Fruit fly (Drosophila melanogaster): ENCODE measurements around the gene CG8086.

Gene CG8086

dm6 chr2L:8257401-8258266, at the start of gene CG8086:
Gene CG8086, minus strand, starts transcription at chr2L:8257502.
- TF ChIP-seq gro (GFP tag; optimal IDR thresholded peaks at IDR 0.05) (no peak), amos (GFP tag; IDR thresholded peaks at IDR 0.05; ENCODE audit: partially characterized antibody) (no peak), CG6791 (GFP tag; IDR thresholded peaks at IDR 0.05; ENCODE audit: partially characterized antibody) (peak; percentile 53; the same call in 2 of the 3 replicates), Bgb (GFP tag; IDR thresholded peaks at IDR 0.05; ENCODE audit: partially characterized antibody) (peak; percentile 9; the same call in 1 of the 2 replicates), CG12219 (GFP tag; optimal IDR thresholded peaks at IDR 0.05) (no peak), CG12659 (GFP tag; optimal IDR thresholded peaks at IDR 0.05) (no peak), CG12155 (GFP tag; optimal IDR thresholded peaks at IDR 0.05) (no peak), CG18476 (GFP tag; optimal IDR thresholded peaks at IDR 0.05) (no peak), fd102C (GFP tag; optimal IDR thresholded peaks at IDR 0.05) (no peak), fru (optimal IDR thresholded peaks at IDR 0.05) (no peak), CG9437 (GFP tag; optimal IDR thresholded peaks at IDR 0.05) (peak; percentile 99), gt (GFP tag; IDR thresholded peaks at IDR 0.05) (no peak), CG12769 (tag; optimal IDR thresholded peaks at IDR 0.05) (peak; percentile 15), Jarid2 (GFP tag; optimal IDR thresholded peaks at IDR 0.05) (peak; percentile 24), CG32532 (GFP tag; IDR thresholded peaks at IDR 0.05) (0 out of 2 replicates have a peak, but pooled peaks have one; percentile 11), HLH54F (GFP tag; optimal IDR thresholded peaks at IDR 0.05) (no peak), cad (GFP tag; optimal IDR thresholded peaks at IDR 0.05) (no peak), B-H2 (GFP tag; optimal IDR thresholded peaks at IDR 0.05) (peak; percentile 0), sens (GFP tag) (peak; percentile 43), chm (GFP tag; IDR thresholded peaks at IDR 0.05) (no peak), CG11695 (GFP tag; IDR thresholded peaks at IDR 0.05) (0 out of 3 replicates have a peak, but pooled peaks have one; percentile 2), Deaf1 (tag; optimal IDR thresholded peaks at IDR 0.05) (peak; percentile 5), chinmo (GFP tag; IDR thresholded peaks at IDR 0.05; ENCODE audit: partially characterized antibody) (peak; percentile 60; the same call in 2 of the 4 replicates), Pdp1 (GFP tag; optimal IDR thresholded peaks at IDR 0.05) (peak in 1 of 2 experiments; percentile 92), Med (GFP tag) (peak; percentile 71), Rfx (GFP tag; IDR thresholded peaks at IDR 0.05) (peak; percentile 11; the same call in 1 of the 2 replicates), eve (GFP tag; optimal IDR thresholded peaks at IDR 0.05) (no peak)

- peak; percentile 14 for TF ChIP-seq stwl (tag; optimal IDR thresholded peaks at IDR 0.05)
- no peak for TF ChIP-seq Hr51 (GFP tag; optimal IDR thresholded peaks at IDR 0.05)
- TF ChIP-seq E2f2 (GFP tag; IDR thresholded peaks at IDR 0.05) = peak; percentile 93
- peak; percentile 78 for TF ChIP-seq nerfin-2 (GFP tag; IDR thresholded peaks at IDR 0.05; ENCODE audit: partially characterized antibody)
- no peak for TF ChIP-seq Dip3 (GFP tag; optimal IDR thresholded peaks at IDR 0.05)
- TF ChIP-seq ERR (GFP tag; optimal IDR thresholded peaks at IDR 0.05) = no peak
- TF ChIP-seq CG13287 (GFP tag; IDR thresholded peaks at IDR 0.05; ENCODE audit: partially characterized antibody) = peak; percentile 95
- TF ChIP-seq Jarid2 (GFP tag; optimal IDR thresholded peaks at IDR 0.05) = no peak
- TF ChIP-seq CG13296 (GFP tag; optimal IDR thresholded peaks at IDR 0.05) = no peak
- no peak for TF ChIP-seq CG7745 (tag; optimal IDR thresholded peaks at IDR 0.05)
- peak; percentile 92 for TF ChIP-seq zen2 (GFP tag; IDR thresholded peaks at IDR 0.05; ENCODE audit: partially characterized antibody)
- TF ChIP-seq Med (GFP tag) = peak; percentile 57
- peak; percentile 88 for TF ChIP-seq amos (GFP tag; IDR thresholded peaks at IDR 0.05; ENCODE audit: partially characterized antibody)
- TF ChIP-seq pzg (GFP tag; optimal IDR thresholded peaks at IDR 0.05) = peak; percentile 47
- no peak for TF ChIP-seq CG12769 (tag; optimal IDR thresholded peaks at IDR 0.05)
- TF ChIP-seq her (GFP tag; optimal IDR thresholded peaks at IDR 0.05) = no peak
- TF ChIP-seq HLH4C (GFP tag; IDR thresholded peaks at IDR 0.05; ENCODE audit: partially characterized antibody) = peak; percentile 78
- no peak for TF ChIP-seq lov (optimal IDR thresholded peaks at IDR 0.05)
- TF ChIP-seq lov (GFP tag; IDR thresholded peaks at IDR 0.05) = no peak
- no peak for TF ChIP-seq H15 (GFP tag; IDR thresholded peaks at IDR 0.05)
- no peak for TF ChIP-seq otp (GFP tag; IDR thresholded peaks at IDR 0.05)
- TF ChIP-seq CG4820 (GFP tag; optimal IDR thresholded peaks at IDR 0.05) = no peak
- peak; percentile 88 for TF ChIP-seq Dp (GFP tag; optimal IDR thresholded peaks at IDR 0.05)
- no peak for TF ChIP-seq pita (GFP tag; optimal IDR thresholded peaks at IDR 0.05)
- TF ChIP-seq inv (GFP tag; IDR thresholded peaks at IDR 0.05; ENCODE audit: partially characterized antibody) = peak; percentile 74
Observed at dm6 chr2L:8305409-8305808, 48.1 kb upstream of the CG8086 start, which contains the start of gene CG7840. Gene CG7840, plus strand, starts transcription at chr2L:8305586.

Measured in whole organism, embryonic.